Worm (Caenorhabditis elegans): Measurements from ENCODE around the gene imp-3.
A peak's percentile ranks its signal among the peaks of the same experiment; 100 is the strongest.

The imp-3 gene

ce11 chrIV:7759527-7759926 lies 29.9 kb downstream of the imp-3 start, which contains the start of gene dsb-3:
Gene dsb-3, minus strand, starts transcription at chrIV:7759627.
- no peak for TF ChIP-seq blmp-1 (tag; optimal IDR thresholded peaks at IDR 0.05)
- TF ChIP-seq ztf-11 (tag; optimal IDR thresholded peaks at IDR 0.05) = no peak
- no peak for TF ChIP-seq ceh-83 (GFP tag; optimal IDR thresholded peaks at IDR 0.05)
- TF ChIP-seq lin-32 (GFP tag; optimal IDR thresholded peaks at IDR 0.05) = no peak
- no peak for TF ChIP-seq nhr-237 (tag; optimal IDR thresholded peaks at IDR 0.05)
- TF ChIP-seq nhr-76 (tag; optimal IDR thresholded peaks at IDR 0.05) = no peak
- TF ChIP-seq ceh-39 (tag; optimal IDR thresholded peaks at IDR 0.05) = no peak
- no peak for TF ChIP-seq sptf-1 (tag; optimal IDR thresholded peaks at IDR 0.05)
- no peak for TF ChIP-seq ham-2 (GFP tag; optimal IDR thresholded peaks at IDR 0.05)
- no peak for TF ChIP-seq lsy-2 (tag; optimal IDR thresholded peaks at IDR 0.05)

ce11 chrIV:7757245-7757644 lies 32.2 kb downstream of the imp-3 start, which contains the start of gene C46A5.4:
Gene C46A5.4, minus strand, starts transcription at chrIV:7757345.
- TF ChIP-seq zip-8 (tag; optimal IDR thresholded peaks at IDR 0.05) (peak; percentile 57), ces-1 (GFP tag; optimal IDR thresholded peaks at IDR 0.05) (no peak)

- TF ChIP-seq zip-8 (tag; optimal IDR thresholded peaks at IDR 0.05) = no peak
- TF ChIP-seq ces-1 (GFP tag; optimal IDR thresholded peaks at IDR 0.05) = no peak
- TF ChIP-seq bed-3 (GFP tag; optimal IDR thresholded peaks at IDR 0.05) = no peak
- TF ChIP-seq nhr-76 (tag; optimal IDR thresholded peaks at IDR 0.05) = no peak
- TF ChIP-seq nhr-237 (tag; optimal IDR thresholded peaks at IDR 0.05) = no peak
- TF ChIP-seq nhr-28 (tag; optimal IDR thresholded peaks at IDR 0.05) = no peak
- no peak for TF ChIP-seq ceh-43 (GFP tag; optimal IDR thresholded peaks at IDR 0.05)
- TF ChIP-seq cnd-1 (tag; optimal IDR thresholded peaks at IDR 0.05) = no peak
- no peak for TF ChIP-seq lin-32 (GFP tag; optimal IDR thresholded peaks at IDR 0.05)
- no peak for TF ChIP-seq blmp-1 (tag; optimal IDR thresholded peaks at IDR 0.05)
- TF ChIP-seq ceh-83 (GFP tag; optimal IDR thresholded peaks at IDR 0.05) = no peak
- no peak for TF ChIP-seq hlh-1 (tag; optimal IDR thresholded peaks at IDR 0.05)
- TF ChIP-seq elt-3 (tag; optimal IDR thresholded peaks at IDR 0.05) = no peak
- no peak for TF ChIP-seq unc-62 (GFP tag; optimal IDR thresholded peaks at IDR 0.05)
- no peak for TF ChIP-seq lin-13 (tag; optimal IDR thresholded peaks at IDR 0.05)
- TF ChIP-seq drap-1 (GFP tag; optimal IDR thresholded peaks at IDR 0.05) = no peak
- TF ChIP-seq mep-1 (tag; optimal IDR thresholded peaks at IDR 0.05) = no peak
- no peak for TF ChIP-seq nhr-12 (tag; optimal IDR thresholded peaks at IDR 0.05)
- TF ChIP-seq unc-120 (tag; optimal IDR thresholded peaks at IDR 0.05; ENCODE audit: poor library complexity, severe bottlenecking) = no peak
- TF ChIP-seq pha-4 (tag; optimal IDR thresholded peaks at IDR 0.05) = no peak
Measured at ce11 chrIV:7754114-7754513, 35.3 kb downstream of the imp-3 start.

- TF ChIP-seq lin-32 (GFP tag; optimal IDR thresholded peaks at IDR 0.05) (no peak), cnd-1 (tag; optimal IDR thresholded peaks at IDR 0.05) (no peak), sem-2 (GFP tag; optimal IDR thresholded peaks at IDR 0.05) (no peak), mab-5 (tag; optimal IDR thresholded peaks at IDR 0.05) (no peak), ceh-39 (tag; optimal IDR thresholded peaks at IDR 0.05) (no peak), nhr-28 (tag; optimal IDR thresholded peaks at IDR 0.05) (no peak), sptf-1 (tag; optimal IDR thresholded peaks at IDR 0.05) (no peak)
Measured at ce11 chrIV:7753108-7753507, 36.3 kb downstream of the imp-3 start, which contains the start of gene col-14. Gene col-14, plus strand, starts transcription at chrIV:7753408.

ce11 chrIV:7747838-7748237 lies 41.6 kb downstream of the imp-3 start, which contains the start of gene klo-1:
Gene klo-1, minus strand, starts transcription at chrIV:7748225.
- TF ChIP-seq flh-1 (GFP tag; optimal IDR thresholded peaks at IDR 0.05) (no peak), pha-4 (tag; optimal IDR thresholded peaks at IDR 0.05) (no peak), nhr-12 (tag; optimal IDR thresholded peaks at IDR 0.05) (no peak)

- TF ChIP-seq blmp-1 (tag; optimal IDR thresholded peaks at IDR 0.05) (no peak), lsy-2 (tag; optimal IDR thresholded peaks at IDR 0.05) (no peak), flh-1 (GFP tag; optimal IDR thresholded peaks at IDR 0.05) (no peak), ceh-83 (GFP tag; optimal IDR thresholded peaks at IDR 0.05) (no peak), elt-1 (tag; optimal IDR thresholded peaks at IDR 0.05; ENCODE audit: borderline replicate concordance, insufficient read depth) (no peak)
Measured at ce11 chrIV:7743539-7743938, 45.9 kb downstream of the imp-3 start, which contains the start of gene npr-35. Gene npr-35, plus strand, starts transcription at chrIV:7743839.

Data from whole organism, mixed stage, embryonic.